Worm (Caenorhabditis elegans) whole organism, midembryonic: ENCODE measurements around the gene F56H9.8.

Experiments
- T22C8.4 ChIP-seq: fragments of 200-800 bp; sonication (Bioruptor generic); IDR thresholded peaks from 2 replicates; pipeline ENCODE4 v1.3.6; 2022; ENCODE audit warnings: missing genetic modification characterization, missing compliant biosample characterization
- cog-1 ChIP-seq: sonication (generic microtip); optimal IDR thresholded peaks from 2 replicates; lab custom pipeline; 2016; ENCODE audit warnings: missing genetic modification characterization, missing compliant biosample characterization
- flt-1 ChIP-seq: fragments of 200-800 bp; sonication (Bioruptor generic); IDR thresholded peaks from 2 replicates; pipeline ENCODE4 v1.3.6; 2022; ENCODE audit warnings: missing genetic modification characterization, missing compliant biosample characterization
- klf-2 ChIP-seq: fragments of 200-800 bp; sonication (Bioruptor generic); conservative IDR thresholded peaks from 2 replicates; pipeline ENCODE4 v1.3.6; 2022; ENCODE audit warnings: missing genetic modification reagents, missing genetic modification characterization, missing compliant biosample characterization
- med-1 ChIP-seq: sonication (generic microtip); optimal IDR thresholded peaks from 2 replicates; lab custom pipeline; 2017; ENCODE audit warnings: missing genetic modification characterization, mild to moderate bottlenecking, missing compliant biosample characterization, antibody characterized with exemption, missing genetic modification reagents; ENCODE audit not compliant: insufficient read depth
- ref-1 ChIP-seq: fragments of 200-800 bp; sonication (Bioruptor generic); conservative IDR thresholded peaks from 2 replicates; pipeline ENCODE4 v1.3.6; 2022; ENCODE audit warnings: missing genetic modification reagents, missing genetic modification characterization, missing compliant biosample characterization
- tab-1 ChIP-seq: fragments of 200-800 bp; sonication (Bioruptor generic); IDR thresholded peaks from 2 replicates; pipeline ENCODE4 v1.3.6; 2022; ENCODE audit warnings: missing genetic modification characterization, missing compliant biosample characterization
- ztf-23 ChIP-seq: fragments of 200-800 bp; sonication (Bioruptor generic); IDR thresholded peaks from 2 replicates; pipeline ENCODE4 v1.3.6; 2022; ENCODE audit warnings: missing genetic modification reagents, missing genetic modification characterization, missing compliant biosample characterization
- ztf-29 ChIP-seq: fragments of 200-800 bp; sonication (Bioruptor generic); IDR thresholded peaks from 2 replicates; pipeline ENCODE4 v1.3.6; 2022; ENCODE audit warnings: missing genetic modification reagents, missing genetic modification characterization, missing compliant biosample characterization

Gene F56H9.8

ce11 chrV:12661619-12662018 lies 17.0 kb downstream of the F56H9.8 start, which contains the start of gene W05B10.3:
Gene W05B10.3 (minus strand): TSS chrV:12661719.
- no peak for TF ChIP-seq klf-2 (GFP tag; lab: Robert Waterston, UW)
- no peak for TF ChIP-seq T22C8.4 (GFP tag; lab: Robert Waterston, UW)
- TF ChIP-seq med-1, result no peak
- no peak for TF ChIP-seq cog-1
- no peak for TF ChIP-seq flt-1
- TF ChIP-seq ref-1, result no peak
- TF ChIP-seq tab-1 (GFP tag; lab: Robert Waterston, UW), result no peak
- no peak for TF ChIP-seq ztf-23 (GFP tag; lab: Robert Waterston, UW)
- TF ChIP-seq ztf-29 (GFP tag; lab: Robert Waterston, UW), result no peak

- TF ChIP-seq ztf-29 (GFP tag; lab: Robert Waterston, UW), result no peak
- TF ChIP-seq cog-1, result no peak
- no peak for TF ChIP-seq klf-2 (GFP tag; lab: Robert Waterston, UW)
- no peak for TF ChIP-seq T22C8.4 (GFP tag; lab: Robert Waterston, UW)
- no peak for TF ChIP-seq med-1
- no peak for TF ChIP-seq flt-1
- TF ChIP-seq ref-1, result no peak
- TF ChIP-seq tab-1 (GFP tag; lab: Robert Waterston, UW), result no peak
- no peak for TF ChIP-seq ztf-23 (GFP tag; lab: Robert Waterston, UW)
These were observed 18.8 kb downstream of the F56H9.8 start for ce11 chrV:12663386-12663785.

ce11 chrV:12667397-12667796 lies 22.8 kb downstream of the F56H9.8 start:
- TF ChIP-seq flt-1, result no peak
- no peak for TF ChIP-seq tab-1 (GFP tag; lab: Robert Waterston, UW)
- no peak for TF ChIP-seq klf-2 (GFP tag; lab: Robert Waterston, UW)
- no peak for TF ChIP-seq ref-1
- TF ChIP-seq ztf-29 (GFP tag; lab: Robert Waterston, UW), result no peak
- TF ChIP-seq ztf-23 (GFP tag; lab: Robert Waterston, UW), result no peak
- no peak for TF ChIP-seq cog-1
- no peak for TF ChIP-seq med-1
- TF ChIP-seq T22C8.4 (GFP tag; lab: Robert Waterston, UW), result no peak

- TF ChIP-seq cog-1 (no peak), T22C8.4 (GFP tag; lab: Robert Waterston, UW) (no peak), flt-1 (no peak), med-1 (no peak), ztf-23 (GFP tag; lab: Robert Waterston, UW) (no peak), ref-1 (no peak), tab-1 (GFP tag; lab: Robert Waterston, UW) (no peak), ztf-29 (GFP tag; lab: Robert Waterston, UW) (no peak)
These were observed 23.3 kb downstream of the F56H9.8 start, which contains the start of gene W05B10.4 for ce11 chrV:12667926-12668325. Gene W05B10.4 (plus strand): TSS chrV:12668226.

ce11 chrV:12670607-12671006 lies 26.0 kb downstream of the F56H9.8 start, which contains the start of gene srx-116:
Gene srx-116 (plus strand): TSS chrV:12670907.
- no peak for TF ChIP-seq cog-1
- TF ChIP-seq T22C8.4 (GFP tag; lab: Robert Waterston, UW), result no peak
- TF ChIP-seq med-1, result no peak
- TF ChIP-seq ztf-23 (GFP tag; lab: Robert Waterston, UW), result no peak
- TF ChIP-seq ref-1, result no peak
- TF ChIP-seq flt-1, result no peak
- no peak for TF ChIP-seq tab-1 (GFP tag; lab: Robert Waterston, UW)
- no peak for TF ChIP-seq klf-2 (GFP tag; lab: Robert Waterston, UW)
- no peak for TF ChIP-seq ztf-29 (GFP tag; lab: Robert Waterston, UW)

ce11 chrV:12673745-12674144 lies 29.1 kb downstream of the F56H9.8 start:
- TF ChIP-seq med-1, result no peak
- no peak for TF ChIP-seq T22C8.4 (GFP tag; lab: Robert Waterston, UW)
- no peak for TF ChIP-seq tab-1 (GFP tag; lab: Robert Waterston, UW)
- TF ChIP-seq flt-1, result no peak
- no peak for TF ChIP-seq ztf-29 (GFP tag; lab: Robert Waterston, UW)
- no peak for TF ChIP-seq ztf-23 (GFP tag; lab: Robert Waterston, UW)

- no peak for TF ChIP-seq med-1
- no peak for TF ChIP-seq flt-1
- TF ChIP-seq ztf-23 (GFP tag; lab: Robert Waterston, UW), result no peak
- no peak for TF ChIP-seq cog-1
- TF ChIP-seq ref-1, result no peak
- no peak for TF ChIP-seq tab-1 (GFP tag; lab: Robert Waterston, UW)
- no peak for TF ChIP-seq ztf-29 (GFP tag; lab: Robert Waterston, UW)
- TF ChIP-seq T22C8.4 (GFP tag; lab: Robert Waterston, UW), result no peak
- TF ChIP-seq klf-2 (GFP tag; lab: Robert Waterston, UW), result no peak
These were observed 31.7 kb downstream of the F56H9.8 start for ce11 chrV:12676299-12676698.

- TF ChIP-seq med-1 (no peak), klf-2 (GFP tag; lab: Robert Waterston, UW) (no peak), ref-1 (no peak), T22C8.4 (GFP tag; lab: Robert Waterston, UW) (no peak), cog-1 (no peak), tab-1 (GFP tag; lab: Robert Waterston, UW) (no peak), ztf-23 (GFP tag; lab: Robert Waterston, UW) (no peak), flt-1 (no peak), ztf-29 (GFP tag; lab: Robert Waterston, UW) (no peak)
These were observed 34.7 kb downstream of the F56H9.8 start for ce11 chrV:12679292-12679691.

- TF ChIP-seq ztf-29 (GFP tag; lab: Robert Waterston, UW), result no peak
- no peak for TF ChIP-seq tab-1 (GFP tag; lab: Robert Waterston, UW)
- TF ChIP-seq cog-1, result no peak
- no peak for TF ChIP-seq med-1
- TF ChIP-seq ref-1, result no peak
- no peak for TF ChIP-seq ztf-23 (GFP tag; lab: Robert Waterston, UW)
- no peak for TF ChIP-seq flt-1
- TF ChIP-seq T22C8.4 (GFP tag; lab: Robert Waterston, UW), result no peak
- no peak for TF ChIP-seq klf-2 (GFP tag; lab: Robert Waterston, UW)
These were observed 35.2 kb downstream of the F56H9.8 start, which contains the start of gene frpr-15 for ce11 chrV:12679807-12680206. Gene frpr-15 (plus strand): TSS chrV:12680107.

- TF ChIP-seq ztf-29 (GFP tag; lab: Robert Waterston, UW) (no peak), ztf-23 (GFP tag; lab: Robert Waterston, UW) (no peak), tab-1 (GFP tag; lab: Robert Waterston, UW) (no peak), flt-1 (no peak), cog-1 (no peak), ref-1 (no peak), T22C8.4 (GFP tag; lab: Robert Waterston, UW) (no peak), klf-2 (GFP tag; lab: Robert Waterston, UW) (no peak)
These were observed 38.6 kb downstream of the F56H9.8 start for ce11 chrV:12683205-12683604.
